Worm (Caenorhabditis elegans) whole organism, L4/young adult: Measurements from ENCODE around the gene F49E12.8.

Experiments
- dao-5 ChIP-seq: sonication (generic microtip); optimal IDR thresholded peaks from 2 replicates; lab custom pipeline; 2016; ENCODE audit warnings: missing genotype, missing genetic modification characterization, moderate library complexity, missing compliant biosample characterization
- him-1 ChIP-seq: sonication (generic microtip); optimal IDR thresholded peaks from 2 replicates; lab custom pipeline; 2016; ENCODE audit warnings: missing genotype, missing genetic modification reagents, missing genetic modification characterization, missing compliant biosample characterization

DNA sequence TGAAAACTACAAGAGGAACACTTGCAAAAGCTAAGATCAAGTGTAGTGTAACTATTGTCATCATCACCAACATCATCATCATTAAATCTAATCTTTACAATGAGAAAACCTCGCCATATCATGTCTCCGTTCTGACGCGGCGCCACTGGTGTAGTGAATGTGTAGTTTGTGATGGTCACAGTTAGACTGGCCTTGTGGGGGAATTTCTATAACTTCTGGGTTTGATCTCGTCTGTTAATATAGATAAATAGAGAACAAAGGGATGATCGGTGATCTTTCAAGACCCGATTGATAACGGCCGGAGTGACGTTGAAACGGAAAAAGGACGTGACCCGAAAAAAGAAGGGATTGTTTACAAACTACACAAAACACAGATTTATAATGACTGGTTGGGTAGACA is 46.7 kb upstream of the F49E12.8 start:
- no peak for TF ChIP-seq dao-5
- no peak for TF ChIP-seq him-1 (tag; lab: Kevin White, UChicago)
